Worm (Caenorhabditis elegans): ENCODE data around the gene fbl-1.

Gene fbl-1

DNA sequence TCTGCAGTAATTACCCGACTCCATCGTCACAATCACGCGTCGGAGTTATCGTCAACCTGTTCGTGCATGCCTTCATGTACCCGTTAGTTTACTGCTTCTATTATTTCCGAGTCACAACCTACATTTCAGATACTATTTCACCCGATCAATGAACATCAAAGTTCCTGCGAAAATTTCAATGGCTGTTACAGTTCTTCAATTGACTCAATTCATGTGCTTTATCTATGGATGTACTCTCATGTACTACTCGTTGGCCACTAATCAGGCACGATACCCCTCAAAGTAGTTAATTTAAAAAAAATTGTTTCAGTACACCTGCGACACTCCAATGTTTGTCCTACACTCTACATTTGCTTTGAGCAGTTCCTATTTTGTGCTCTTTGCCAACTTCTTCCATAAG lies 9.8 kb upstream of the fbl-1 start:
- TF ChIP-seq lsy-2 (tag; optimal IDR thresholded peaks at IDR 0.05) (no peak), drap-1 (GFP tag; optimal IDR thresholded peaks at IDR 0.05) (no peak), elt-3 (tag; optimal IDR thresholded peaks at IDR 0.05) (no peak), sptf-1 (tag; optimal IDR thresholded peaks at IDR 0.05) (no peak), elt-1 (tag; optimal IDR thresholded peaks at IDR 0.05; ENCODE audit: borderline replicate concordance, insufficient read depth) (no peak), M03D4.4 (tag; optimal IDR thresholded peaks at IDR 0.05) (no peak), ceh-39 (tag; optimal IDR thresholded peaks at IDR 0.05) (no peak), mls-2 (tag; optimal IDR thresholded peaks at IDR 0.05) (no peak), ceh-43 (GFP tag; optimal IDR thresholded peaks at IDR 0.05) (no peak), unc-62 (GFP tag; optimal IDR thresholded peaks at IDR 0.05) (no peak), zip-8 (tag; optimal IDR thresholded peaks at IDR 0.05) (no peak), nhr-28 (tag; optimal IDR thresholded peaks at IDR 0.05) (no peak), cnd-1 (tag; optimal IDR thresholded peaks at IDR 0.05) (no peak), ceh-83 (GFP tag; optimal IDR thresholded peaks at IDR 0.05) (no peak), bed-3 (GFP tag; optimal IDR thresholded peaks at IDR 0.05) (no peak), snpc-4 (tag; optimal IDR thresholded peaks at IDR 0.05) (no peak), ces-1 (GFP tag; optimal IDR thresholded peaks at IDR 0.05) (no peak), unc-120 (tag; optimal IDR thresholded peaks at IDR 0.05; ENCODE audit: poor library complexity, severe bottlenecking) (no peak)

DNA sequence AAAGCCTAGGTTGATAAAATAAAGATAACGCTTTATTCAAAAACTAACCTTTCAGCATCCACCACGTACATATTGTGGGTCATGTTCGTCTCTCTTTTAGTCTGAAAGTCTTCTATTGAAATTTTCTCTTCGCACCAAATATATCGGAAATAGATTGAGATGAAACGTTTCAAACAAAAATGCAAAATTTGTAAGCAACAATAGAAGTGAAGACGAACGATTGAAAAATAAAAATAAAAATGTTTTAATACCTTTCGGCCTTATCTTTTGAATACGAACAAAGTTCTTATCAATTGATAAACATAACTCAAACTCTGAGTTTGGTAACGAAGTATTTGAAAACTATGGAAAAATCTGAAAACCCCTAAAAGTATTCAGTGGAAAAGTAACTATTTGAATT lies 7.5 kb upstream of the fbl-1 start, which contains the start of gene F56H11.2:
Gene F56H11.2, minus strand, starts transcription at position 101 of the 400 bp plus-strand sequence.
- TF ChIP-seq nhr-2 (tag; optimal IDR thresholded peaks at IDR 0.05) (no peak), unc-39 (tag; optimal IDR thresholded peaks at IDR 0.05) (no peak), ztf-11 (tag; optimal IDR thresholded peaks at IDR 0.05) (no peak), nhr-12 (tag; optimal IDR thresholded peaks at IDR 0.05) (no peak), lsy-2 (tag; optimal IDR thresholded peaks at IDR 0.05) (no peak), ceh-83 (GFP tag; optimal IDR thresholded peaks at IDR 0.05) (no peak), nhr-28 (tag; optimal IDR thresholded peaks at IDR 0.05) (no peak), sem-2 (GFP tag; optimal IDR thresholded peaks at IDR 0.05) (no peak), drap-1 (GFP tag; optimal IDR thresholded peaks at IDR 0.05) (no peak), ceh-39 (tag; optimal IDR thresholded peaks at IDR 0.05) (no peak), elt-1 (tag; optimal IDR thresholded peaks at IDR 0.05; ENCODE audit: borderline replicate concordance, insufficient read depth) (no peak), mls-2 (tag; optimal IDR thresholded peaks at IDR 0.05) (no peak)

DNA sequence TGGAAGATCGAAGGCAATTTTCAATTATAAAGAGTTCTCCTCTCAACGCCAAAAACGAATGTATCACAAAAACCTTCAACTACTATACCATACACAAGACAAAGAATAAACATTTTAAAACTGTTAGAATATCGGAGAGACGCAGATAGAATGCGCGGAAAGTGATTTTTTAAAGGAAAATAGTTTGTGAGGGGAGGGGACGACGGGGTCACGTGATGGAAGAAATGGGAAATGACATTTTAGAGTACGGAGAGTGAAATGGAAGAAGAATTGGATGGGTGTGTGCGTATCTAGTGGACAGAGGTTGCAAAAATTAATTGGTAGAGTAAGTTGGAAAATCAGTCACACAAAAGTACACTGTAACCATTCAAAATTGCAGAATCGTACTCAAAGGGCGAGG lies 6.3 kb upstream of the fbl-1 start:
- TF ChIP-seq elt-3 (tag; optimal IDR thresholded peaks at IDR 0.05) (no peak), nhr-237 (tag; optimal IDR thresholded peaks at IDR 0.05) (no peak), unc-62 (GFP tag; optimal IDR thresholded peaks at IDR 0.05) (no peak), ztf-11 (tag; optimal IDR thresholded peaks at IDR 0.05) (no peak)

DNA sequence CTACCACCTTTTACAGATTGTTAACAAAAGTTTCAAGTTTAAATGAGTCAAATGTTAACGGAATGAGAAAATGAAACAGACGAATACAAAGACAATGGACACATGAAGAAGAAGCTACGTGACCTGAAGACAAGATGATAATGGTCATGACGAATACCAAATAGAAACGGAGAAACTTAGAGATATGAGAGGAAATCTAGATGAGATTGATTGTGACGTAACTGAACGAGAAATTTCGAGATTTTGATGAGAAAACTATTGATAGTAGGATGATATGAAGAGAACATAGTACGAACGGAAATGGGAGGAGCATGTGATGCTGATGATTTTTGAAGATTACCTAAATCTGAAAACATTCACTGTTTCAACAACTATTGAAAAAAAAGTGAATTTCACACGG lies 5.5 kb upstream of the fbl-1 start:
- TF ChIP-seq ceh-83 (GFP tag; optimal IDR thresholded peaks at IDR 0.05) (no peak), pha-4 (tag; optimal IDR thresholded peaks at IDR 0.05) (no peak), elt-3 (tag; optimal IDR thresholded peaks at IDR 0.05) (peak; percentile 21)

DNA sequence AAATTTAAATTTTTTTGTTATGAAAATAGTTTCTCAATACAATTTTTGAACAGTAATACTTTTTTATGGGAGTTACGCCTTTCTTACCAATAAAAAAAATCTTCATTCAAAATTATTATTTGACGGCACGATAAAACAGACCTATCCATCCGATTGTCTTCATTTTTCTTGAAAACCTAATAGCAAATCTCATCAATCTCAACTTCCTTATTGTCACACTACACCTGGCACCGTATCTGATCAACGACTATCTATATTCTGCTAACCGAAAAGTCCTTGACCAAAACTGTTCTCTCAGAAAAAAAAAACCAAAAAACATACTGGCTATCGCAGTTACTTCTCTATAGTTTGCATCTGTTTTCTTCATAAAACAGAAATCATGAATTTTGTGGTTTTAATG lies 4.5 kb upstream of the fbl-1 start:
- TF ChIP-seq elt-3 (tag; optimal IDR thresholded peaks at IDR 0.05) (no peak), mls-2 (tag; optimal IDR thresholded peaks at IDR 0.05) (no peak)

DNA sequence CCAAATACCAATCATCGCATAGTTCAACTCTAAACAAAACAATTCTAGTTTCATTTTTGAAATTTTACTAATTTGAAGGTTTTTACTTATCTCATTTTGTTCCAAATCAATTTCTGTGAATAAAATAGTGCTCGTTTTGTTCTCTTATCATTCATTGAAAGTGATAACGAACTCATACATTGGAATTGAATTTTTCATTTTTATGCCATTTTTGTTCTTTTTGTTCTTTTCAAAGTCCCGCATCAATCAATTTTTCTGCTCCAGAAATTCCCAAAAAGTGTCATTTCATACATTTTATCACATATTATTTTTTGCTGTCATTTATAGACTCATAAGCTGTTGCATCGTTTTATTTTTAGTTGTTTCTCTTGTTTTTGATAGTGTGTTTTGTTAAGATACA lies 3.1 kb upstream of the fbl-1 start:
- TF ChIP-seq flh-1 (GFP tag; optimal IDR thresholded peaks at IDR 0.05) (no peak), M03D4.4 (tag; optimal IDR thresholded peaks at IDR 0.05) (no peak), lin-32 (GFP tag; optimal IDR thresholded peaks at IDR 0.05) (no peak)

DNA sequence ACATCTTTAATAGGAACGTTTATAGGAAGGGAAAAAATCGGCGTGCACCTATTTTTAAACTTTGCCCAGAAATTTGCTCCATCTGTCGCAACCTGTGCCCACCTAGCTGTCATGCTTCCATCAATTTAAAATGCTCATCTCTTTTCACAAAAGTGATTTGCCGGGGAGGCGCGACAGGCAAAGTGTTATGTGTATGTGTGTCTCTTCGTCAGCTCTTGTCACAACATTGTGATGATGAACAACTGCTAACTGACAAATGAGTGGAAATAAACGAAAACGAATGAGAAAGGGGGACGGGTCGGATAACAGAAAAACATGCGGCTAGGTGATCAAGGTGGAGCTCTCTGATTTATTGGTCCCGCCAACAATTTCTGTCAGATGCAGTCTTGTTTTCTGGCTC lies 2.4 kb upstream of the fbl-1 start:
- no peak for TF ChIP-seq unc-39 (tag; optimal IDR thresholded peaks at IDR 0.05)
- peak; percentile 91 for TF ChIP-seq hlh-1 (tag; optimal IDR thresholded peaks at IDR 0.05)
- TF ChIP-seq nhr-2 (tag; optimal IDR thresholded peaks at IDR 0.05) = no peak
- TF ChIP-seq unc-62 (GFP tag; optimal IDR thresholded peaks at IDR 0.05) = peak; percentile 98
